Fruit fly (Drosophila melanogaster) whole organism: ENCODE data around the gene NLaz.

ENCODE experiments used
- CG8478 ChIP-seq: fragments of >200 bp; optimal IDR thresholded peaks from 2 replicates; lab custom pipeline; 2018; ENCODE audit warnings: inconsistent platforms
- Dll ChIP-seq: fragments of >200 bp; optimal IDR thresholded peaks from 2 replicates; lab custom pipeline; 2017
- EcR ChIP-seq, 2 experiments: fragments of >200 bp; optimal IDR thresholded peaks; 2 replicates each; lab custom pipeline; 2017; ENCODE audit warnings: missing biosample characterization in 2 of 2, missing genetic modification characterization in 2 of 2, missing genetic modification reagents in 2 of 2
- pan ChIP-seq: fragments of >200 bp; optimal IDR thresholded peaks from 2 replicates; lab custom pipeline; 2017
- psq ChIP-seq: fragments of >200 bp; optimal IDR thresholded peaks from 2 replicates; lab custom pipeline; 2017
- usp ChIP-seq: fragments of >200 bp; optimal IDR thresholded peaks from 2 replicates; lab custom pipeline; 2017; ENCODE audit warnings: missing biosample characterization, missing genetic modification characterization, mixed read lengths

The NLaz gene

DNA sequence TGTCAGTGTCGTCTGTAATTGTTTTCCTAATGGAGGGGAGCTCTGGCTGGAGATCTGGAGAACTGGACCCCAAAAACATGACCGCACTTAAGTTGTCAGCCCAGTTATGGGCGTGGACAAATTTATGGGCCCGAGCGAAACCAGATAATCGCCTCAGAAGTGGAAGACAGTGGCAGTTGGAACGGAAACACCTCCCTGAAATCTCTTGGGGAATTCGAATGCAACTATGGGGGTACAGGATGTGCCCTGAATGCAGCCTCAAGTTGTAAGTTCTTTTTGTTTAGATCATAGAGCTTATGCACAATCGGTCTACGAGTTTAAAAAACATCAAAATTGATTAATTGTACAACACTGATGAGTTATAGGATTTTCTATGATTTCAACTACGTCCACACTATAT is 6.1 kb upstream of the NLaz start, which contains the start of gene CG14346:
CG14346 (plus strand) TSS at position 301 of the 400 bp plus-strand sequence.
- no peak for TF ChIP-seq usp (GFP tag; lab: Kevin White, UChicago)
- TF ChIP-seq Dll (lab: Kevin White, UChicago): no peak
- TF ChIP-seq psq (lab: Kevin White, UChicago): no peak

DNA sequence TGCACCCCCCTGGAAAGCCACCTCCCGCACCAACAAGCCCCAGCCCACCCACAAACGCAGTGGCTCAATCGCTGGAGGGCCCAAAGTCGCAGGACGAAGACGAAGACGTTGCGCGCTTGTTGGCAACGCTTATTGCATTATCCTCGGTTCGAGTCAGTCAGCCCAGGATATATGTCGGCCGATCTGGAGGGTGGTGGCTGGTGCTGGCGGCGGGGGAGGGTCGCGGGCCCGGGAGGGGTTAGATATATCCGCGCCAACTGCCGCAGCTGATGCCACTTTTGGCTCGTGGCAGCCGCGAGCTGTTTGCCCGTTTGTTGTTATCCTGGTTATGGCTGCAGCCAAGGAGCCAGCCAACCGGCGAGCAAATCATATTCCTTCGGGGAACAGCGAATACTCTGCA is 3.4 kb upstream of the NLaz start:
- TF ChIP-seq usp (GFP tag; lab: Kevin White, UChicago) (no peak), pan (lab: Kevin White, UChicago) (no peak), CG8478 (lab: Kevin White, UChicago) (no peak), EcR (GFP tag; optimal IDR thresholded peaks at IDR 0.05; lab: Kevin White, UChicago) (no peak), Dll (lab: Kevin White, UChicago) (no peak), psq (lab: Kevin White, UChicago) (no peak)

DNA sequence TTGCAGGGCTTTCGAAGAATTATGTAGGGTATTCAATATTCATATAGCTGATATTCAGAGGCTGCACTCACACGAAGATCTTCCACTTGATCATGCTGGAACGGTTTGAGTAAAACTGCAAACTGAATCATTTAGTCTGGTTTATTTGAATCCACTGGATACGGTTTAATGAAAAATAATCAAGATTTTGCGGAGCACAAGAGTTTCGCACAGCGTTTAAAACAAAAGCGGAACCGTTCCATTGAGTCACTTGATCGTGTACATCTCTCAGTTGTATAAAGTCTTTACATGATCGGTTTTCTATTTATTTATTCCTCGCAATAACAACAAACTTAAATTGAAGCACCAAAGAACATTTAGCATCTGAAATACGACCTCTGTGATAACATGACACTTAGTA is 1.9 kb downstream of the NLaz start, which contains the start of gene CG31659:
CG31659 (minus strand) TSS at position 101 of the 400 bp plus-strand sequence.
- TF ChIP-seq Dll (lab: Kevin White, UChicago): no peak
- no peak for TF ChIP-seq psq (lab: Kevin White, UChicago)
- no peak for TF ChIP-seq CG8478 (lab: Kevin White, UChicago)

DNA sequence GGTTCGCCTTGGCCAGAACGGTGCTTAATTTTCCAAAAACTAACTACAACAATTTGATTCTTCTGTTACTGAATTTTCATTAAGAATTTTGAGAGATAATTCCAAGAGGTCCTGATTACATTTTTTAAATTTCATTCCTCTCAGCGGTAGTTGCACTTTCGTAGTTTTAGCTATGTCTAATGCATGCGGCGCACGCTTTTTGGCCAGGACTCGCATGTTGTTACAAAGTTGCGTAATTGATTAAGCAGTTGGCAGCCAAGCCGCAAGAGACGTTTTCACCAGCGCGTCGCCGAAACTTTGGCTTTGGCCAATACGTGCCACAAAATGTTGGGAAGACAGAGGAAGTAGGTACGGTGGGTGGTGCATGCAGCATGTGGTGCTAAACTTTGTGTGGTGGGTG is 5.8 kb downstream of the NLaz start, which contains the start of gene CG5565:
CG5565 (minus strand) TSS at position 101 of the 400 bp plus-strand sequence.
- TF ChIP-seq usp (GFP tag; lab: Kevin White, UChicago): no peak
- TF ChIP-seq CG8478 (lab: Kevin White, UChicago): no peak
- no peak for TF ChIP-seq Dll (lab: Kevin White, UChicago)
- no peak for TF ChIP-seq psq (lab: Kevin White, UChicago)
- no peak for TF ChIP-seq pan (lab: Kevin White, UChicago)
- no peak for TF ChIP-seq EcR (GFP tag; optimal IDR thresholded peaks at IDR 0.05; lab: Kevin White, UChicago)

DNA sequence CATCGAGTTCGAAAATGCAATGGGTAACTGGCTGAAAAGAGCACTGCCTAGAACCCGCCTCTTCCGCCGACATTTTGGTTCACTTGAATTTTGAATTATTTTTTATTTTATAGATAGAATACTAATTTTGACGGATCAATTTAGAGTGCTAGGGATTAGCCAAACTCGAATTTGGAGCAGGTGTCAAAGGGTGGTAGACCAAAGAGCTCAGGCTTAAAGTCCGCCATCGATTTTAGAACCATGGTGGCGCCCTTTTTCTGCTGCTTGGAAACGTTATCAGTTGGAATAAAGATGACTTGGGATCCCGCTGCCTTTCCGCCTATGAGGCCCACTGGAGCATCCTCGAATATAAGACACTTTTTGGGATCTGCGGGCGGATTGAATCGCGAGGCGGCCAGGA is 6.8 kb downstream of the NLaz start, which contains the start of gene CG31924:
CG31924 (minus strand) TSS at position 101 of the 400 bp plus-strand sequence.
- TF ChIP-seq EcR (GFP tag; optimal IDR thresholded peaks at IDR 0.05; lab: Kevin White, UChicago) (no peak), pan (lab: Kevin White, UChicago) (no peak)

DNA sequence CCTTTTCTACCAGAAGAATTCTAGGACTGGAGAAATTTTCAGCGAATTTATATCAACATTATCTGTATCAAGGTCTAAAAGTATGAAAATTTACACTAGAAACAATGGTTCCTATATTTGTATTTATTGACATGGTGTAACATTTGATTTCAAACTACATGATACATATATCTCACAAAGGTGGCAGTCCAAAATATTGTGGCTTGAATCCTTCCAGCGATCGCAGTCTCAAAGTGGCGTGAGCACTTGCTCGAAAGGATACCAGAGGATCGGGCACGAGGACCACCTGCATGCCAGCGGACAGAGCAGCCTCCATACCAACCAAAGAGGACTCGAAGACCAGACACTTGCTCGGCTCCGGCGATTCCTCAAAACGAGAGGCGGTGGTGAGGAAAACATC is 7.6 kb downstream of the NLaz start, which contains the start of gene CG5561:
CG5561 (minus strand) TSS at position 101 of the 400 bp plus-strand sequence.
- TF ChIP-seq CG8478 (lab: Kevin White, UChicago) (no peak), Dll (lab: Kevin White, UChicago) (no peak), psq (lab: Kevin White, UChicago) (no peak), EcR (GFP tag; optimal IDR thresholded peaks at IDR 0.05; lab: Kevin White, UChicago) (no peak), usp (GFP tag; lab: Kevin White, UChicago) (no peak), pan (lab: Kevin White, UChicago) (no peak)

DNA sequence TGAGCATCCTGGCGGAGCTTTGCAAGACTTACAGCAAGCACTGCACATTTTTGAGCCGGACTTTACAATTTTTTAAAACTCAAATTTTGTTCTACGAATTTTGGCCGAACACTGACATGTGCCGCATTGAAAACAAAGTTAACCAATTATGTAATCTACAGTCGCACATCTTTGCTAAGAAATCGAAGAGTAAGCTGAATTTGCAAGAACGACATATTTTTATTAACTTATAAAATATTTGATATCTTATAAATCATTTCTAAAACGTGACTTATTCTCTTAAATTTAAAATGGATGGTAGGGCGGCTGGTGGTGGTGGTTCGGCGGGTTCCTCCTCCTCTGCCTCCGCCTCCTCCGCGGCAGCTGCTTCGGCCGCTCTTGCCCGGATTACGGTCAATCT is 8.9 kb downstream of the NLaz start, which contains the start of gene CG5556:
CG5556 (minus strand) TSS at position 101 of the 400 bp plus-strand sequence.
- TF ChIP-seq EcR (GFP tag; optimal IDR thresholded peaks at IDR 0.05; lab: Kevin White, UChicago) (no peak), pan (lab: Kevin White, UChicago) (no peak), Dll (lab: Kevin White, UChicago) (no peak), CG8478 (lab: Kevin White, UChicago) (no peak), psq (lab: Kevin White, UChicago) (no peak), usp (GFP tag; lab: Kevin White, UChicago) (no peak)

DNA sequence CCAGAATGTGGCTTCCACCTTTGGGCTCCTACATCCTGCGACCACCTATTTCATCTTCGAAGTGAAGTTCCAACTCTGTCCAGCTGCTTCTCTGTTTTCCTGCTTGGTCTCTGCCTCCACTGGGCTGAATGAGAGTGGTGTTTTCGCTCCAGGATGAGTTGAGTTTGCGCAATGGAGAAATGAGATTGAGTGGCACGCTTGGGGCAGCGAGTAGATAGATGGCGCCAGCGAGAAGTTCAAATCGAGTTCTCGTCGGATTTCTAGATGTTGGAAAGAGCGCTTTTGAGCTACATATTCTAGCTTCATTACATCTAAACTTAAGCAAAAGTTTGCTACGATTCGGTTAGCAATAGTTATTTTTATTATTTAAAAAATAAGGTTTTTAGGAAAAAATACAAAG is 15.6 kb downstream of the NLaz start:
- no peak for TF ChIP-seq EcR (GFP tag; optimal IDR thresholded peaks at IDR 0.05; lab: Kevin White, UChicago)
- no peak for TF ChIP-seq usp (GFP tag; lab: Kevin White, UChicago)
- no peak for TF ChIP-seq psq (lab: Kevin White, UChicago)
- TF ChIP-seq Dll (lab: Kevin White, UChicago): no peak
- no peak for TF ChIP-seq pan (lab: Kevin White, UChicago)
- no peak for TF ChIP-seq CG8478 (lab: Kevin White, UChicago)

DNA sequence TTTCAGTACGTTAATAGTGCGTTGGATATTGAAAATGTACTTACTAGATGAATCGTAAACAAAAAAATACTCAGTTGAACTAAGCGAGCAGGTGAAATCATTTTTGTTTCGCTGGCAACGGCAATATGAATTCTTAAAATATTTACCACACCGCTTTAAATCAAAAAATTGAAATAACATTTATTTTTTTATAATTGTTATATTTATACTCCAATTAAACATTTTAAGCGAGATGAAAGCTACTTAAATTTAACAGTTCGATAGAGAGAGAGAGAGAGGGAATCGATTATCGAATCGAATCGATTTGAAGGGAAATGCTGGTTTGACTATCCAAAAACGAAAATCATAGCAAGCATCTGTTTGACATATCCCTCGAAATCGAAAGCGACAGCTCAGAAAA is 17.6 kb downstream of the NLaz start, which contains the start of the genes CG33922 and Cdlc2:
CG33922 (minus strand) TSS at position 101 of the 400 bp plus-strand sequence.
Cdlc2 (plus strand) TSS at position 330 of the 400 bp plus-strand sequence.
- TF ChIP-seq pan (lab: Kevin White, UChicago) (no peak), psq (lab: Kevin White, UChicago) (no peak), CG8478 (lab: Kevin White, UChicago) (no peak), Dll (lab: Kevin White, UChicago) (no peak), EcR (GFP tag; optimal IDR thresholded peaks at IDR 0.05; lab: Kevin White, UChicago) (no peak), usp (GFP tag; lab: Kevin White, UChicago) (no peak)

DNA sequence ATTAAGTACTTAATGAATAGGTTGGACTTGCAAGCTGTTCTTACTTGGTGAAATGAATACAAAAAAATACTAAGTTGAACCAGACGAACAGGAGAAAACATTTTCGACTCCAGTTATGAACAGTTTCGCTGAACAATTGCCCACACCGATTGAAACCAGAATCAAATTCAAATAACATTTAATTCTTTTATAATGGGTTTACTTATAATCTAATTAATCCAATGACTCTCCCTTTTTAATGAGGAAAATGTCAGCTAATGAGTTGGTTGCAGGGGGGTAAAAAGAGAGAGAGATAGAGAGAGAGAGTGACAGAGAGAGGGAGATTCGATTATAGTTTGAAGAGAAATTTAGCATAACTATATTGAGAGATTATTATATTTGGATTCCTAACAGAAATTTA is 19.6 kb downstream of the NLaz start, which contains the start of gene CG33923:
CG33923 (minus strand) TSS at position 101 of the 400 bp plus-strand sequence.
- TF ChIP-seq psq (lab: Kevin White, UChicago) (no peak), Dll (lab: Kevin White, UChicago) (no peak), usp (GFP tag; lab: Kevin White, UChicago) (no peak), EcR (GFP tag; optimal IDR thresholded peaks at IDR 0.05; lab: Kevin White, UChicago) (no peak), pan (lab: Kevin White, UChicago) (no peak), CG8478 (lab: Kevin White, UChicago) (no peak)

DNA sequence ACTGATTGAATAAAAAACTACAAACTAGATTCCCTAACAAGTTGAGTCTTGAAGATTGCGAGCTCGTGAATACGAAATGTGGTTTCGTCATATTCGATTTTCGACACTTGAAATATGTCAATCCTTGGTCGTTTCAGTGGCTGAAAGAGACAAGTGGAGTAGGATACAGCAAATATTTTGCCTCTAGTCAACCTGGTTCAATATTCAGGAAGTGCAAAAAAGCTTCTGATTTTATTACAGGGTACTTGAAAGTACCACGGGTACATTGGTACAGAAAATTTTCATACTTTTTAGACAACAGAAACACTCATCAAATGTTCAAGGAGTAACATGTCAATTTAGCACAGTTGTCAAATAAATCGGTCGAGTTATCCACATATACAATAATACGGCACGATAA is 27.8 kb downstream of the NLaz start, which contains the start of gene CG5440:
CG5440 (plus strand) TSS at position 301 of the 400 bp plus-strand sequence.
- TF ChIP-seq Dll (lab: Kevin White, UChicago) (no peak), psq (lab: Kevin White, UChicago) (no peak), CG8478 (lab: Kevin White, UChicago) (no peak), usp (GFP tag; lab: Kevin White, UChicago) (no peak), pan (lab: Kevin White, UChicago) (no peak), EcR (GFP tag; optimal IDR thresholded peaks at IDR 0.05; lab: Kevin White, UChicago) (no peak)
